Fruit fly (Drosophila melanogaster) whole organism, embryonic: Measurements from ENCODE around the gene Lrrk.

Experiments used
- Atf6 ChIP-seq: fragments of 200-800 bp; sonication (Bioruptor generic); IDR thresholded peaks from 2 replicates; pipeline ENCODE4 v1.3.6; 2022; ENCODE audit warnings: missing biosample characterization, missing genetic modification characterization
- CG12659 ChIP-seq: fragments of 200-800 bp; sonication (Bioruptor generic); optimal IDR thresholded peaks from 3 replicates; lab custom pipeline; 2017; ENCODE audit warnings: mild to moderate bottlenecking, missing biosample characterization, missing genetic modification reagents, missing genetic modification characterization
- CG13287 ChIP-seq: fragments of 200-800 bp; sonication (Bioruptor generic); IDR thresholded peaks from 2 replicates; pipeline ENCODE4 v1.3.6; 2022; ENCODE audit warnings: missing biosample characterization, missing genetic modification characterization; ENCODE audit not compliant: partially characterized antibody
- CG13296 ChIP-seq: fragments of 200-800 bp; sonication (Bioruptor generic); optimal IDR thresholded peaks from 3 replicates; lab custom pipeline; 2018; ENCODE audit warnings: missing biosample characterization, mild to moderate bottlenecking, missing genetic modification characterization
- CG14441 ChIP-seq: fragments of 200-800 bp; sonication (Bioruptor generic); IDR thresholded peaks from 2 replicates; pipeline ENCODE4 v1.3.6; 2022; ENCODE audit warnings: missing biosample characterization, missing genetic modification characterization
- CG15269 ChIP-seq: fragments of 200-800 bp; sonication (Bioruptor generic); optimal IDR thresholded peaks from 2 replicates; lab custom pipeline; 2018; ENCODE audit warnings: missing biosample characterization, mild to moderate bottlenecking, missing genetic modification characterization, moderate library complexity
- CG1603 ChIP-seq: fragments of 200-800 bp; sonication (Bioruptor generic); optimal IDR thresholded peaks from 2 replicates; lab custom pipeline; 2019; ENCODE audit warnings: missing biosample characterization, mild to moderate bottlenecking, missing genetic modification characterization, moderate library complexity
- CG1647 ChIP-seq: fragments of 200-800 bp; sonication (Bioruptor generic); optimal IDR thresholded peaks from 3 replicates; lab custom pipeline; 2016; ENCODE audit warnings: missing biosample characterization, missing genetic modification characterization
- CG16813 ChIP-seq: fragments of 200-800 bp; sonication (Bioruptor generic); IDR thresholded peaks from 3 replicates; pipeline ENCODE4 v1.3.6; 2022; ENCODE audit warnings: missing biosample characterization, missing genetic modification characterization; ENCODE audit not compliant: partially characterized antibody
- CG16815 ChIP-seq: fragments of 200-800 bp; sonication (Bioruptor generic); optimal IDR thresholded peaks from 3 replicates; lab custom pipeline; 2017; ENCODE audit warnings: missing biosample characterization, mild to moderate bottlenecking, missing genetic modification characterization
- CG17829 ChIP-seq: fragments of 200-800 bp; optimal IDR thresholded peaks from 2 replicates; lab custom pipeline; 2019; ENCODE audit warnings: missing biosample characterization, mild to moderate bottlenecking, missing genetic modification characterization, moderate library complexity
- CG2202 ChIP-seq: fragments of 200-800 bp; sonication (Bioruptor generic); optimal IDR thresholded peaks from 2 replicates; lab custom pipeline; 2018; ENCODE audit warnings: missing biosample characterization, mild to moderate bottlenecking, missing genetic modification characterization
- CG2875 ChIP-seq: fragments of 200-800 bp; sonication (Bioruptor generic); optimal IDR thresholded peaks from 2 replicates; lab custom pipeline; 2017; ENCODE audit warnings: missing biosample characterization, mild to moderate bottlenecking, missing genetic modification characterization, missing genetic modification reagents
- CG3726 ChIP-seq: fragments of 200-800 bp; sonication (Bioruptor generic); IDR thresholded peaks from 3 replicates; pipeline ENCODE4, ENCODE4 v1.3.6; 2022; ENCODE audit warnings: missing biosample characterization, missing genetic modification characterization
- CG42726 ChIP-seq: fragments of 200-800 bp; sonication (Bioruptor generic); IDR thresholded peaks from 2 replicates; pipeline ENCODE4 v1.3.6; 2022; ENCODE audit warnings: missing biosample characterization, missing genetic modification characterization; ENCODE audit not compliant: partially characterized antibody
- CG6689 ChIP-seq: fragments of 200-800 bp; sonication (Bioruptor generic); IDR thresholded peaks from 2 replicates; pipeline ENCODE4 v1.3.6; 2022; ENCODE audit warnings: missing biosample characterization, missing genetic modification characterization
- CG6813 ChIP-seq: fragments of 200-800 bp; sonication (Bioruptor generic); optimal IDR thresholded peaks from 2 replicates; lab custom pipeline; 2017; ENCODE audit warnings: missing biosample characterization, missing genetic modification characterization, mild to moderate bottlenecking, moderate library complexity, missing genetic modification reagents
- CG8478 ChIP-seq: fragments of >200 bp; optimal IDR thresholded peaks from 2 replicates; lab custom pipeline; 2018
- Dll ChIP-seq: fragments of 200-800 bp; sonication (Bioruptor generic); IDR thresholded peaks from 4 replicates; pipeline ENCODE4 v1.3.6; 2022; ENCODE audit warnings: missing biosample characterization, missing genetic modification characterization; ENCODE audit not compliant: partially characterized antibody
- Eip74EF ChIP-seq, 2 experiments: fragments of 200-800 bp in 1 of 2; fragments of >200 bp in 1 of 2; sonication (Bioruptor generic) in 1 of 2; optimal IDR thresholded peaks; 2 replicates each; lab custom pipeline; 2017 to 2019; ENCODE audit warnings: missing biosample characterization in 2 of 2, missing genetic modification characterization in 2 of 2, mild to moderate bottlenecking in 1 of 2, moderate library complexity in 1 of 2
- HLHmδ ChIP-seq: fragments of 200-800 bp; sonication (Bioruptor generic); optimal IDR thresholded peaks from 2 replicates; lab custom pipeline; 2018; ENCODE audit warnings: missing biosample characterization, mild to moderate bottlenecking, missing genetic modification characterization, moderate library complexity
- Hand ChIP-seq: fragments of 200-800 bp; sonication (Bioruptor generic); optimal IDR thresholded peaks from 2 replicates; lab custom pipeline; 2017; ENCODE audit warnings: mild to moderate bottlenecking, missing biosample characterization, missing genetic modification reagents, missing genetic modification characterization
- Lhr ChIP-seq: fragments of 200-800 bp; sonication (Bioruptor generic); optimal IDR thresholded peaks from 3 replicates; lab custom pipeline; 2017; ENCODE audit warnings: mild to moderate bottlenecking, missing biosample characterization, missing genetic modification reagents, missing genetic modification characterization
- Lpt ChIP-seq: fragments of >200 bp; optimal IDR thresholded peaks from 2 replicates; lab custom pipeline; 2018; ENCODE audit warnings: missing biosample characterization, missing genetic modification characterization
- MESR4 ChIP-seq: fragments of 200-800 bp; sonication (Bioruptor generic); optimal IDR thresholded peaks from 2 replicates; lab custom pipeline; 2018; ENCODE audit warnings: missing biosample characterization, mild to moderate bottlenecking, missing genetic modification characterization, moderate library complexity
- MTF-1 ChIP-seq: fragments of 200-800 bp; sonication (Bioruptor generic); optimal IDR thresholded peaks from 2 replicates; lab custom pipeline; 2018; ENCODE audit warnings: missing biosample characterization, mild to moderate bottlenecking, missing genetic modification characterization, borderline replicate concordance
- Rx ChIP-seq: fragments of 200-800 bp; sonication (Bioruptor generic); IDR thresholded peaks from 2 replicates; pipeline ENCODE4 v1.3.6; 2022; ENCODE audit warnings: missing biosample characterization, missing genetic modification characterization
- Six4 ChIP-seq: fragments of 200-800 bp; sonication (Bioruptor generic); optimal IDR thresholded peaks from 2 replicates; lab custom pipeline; 2016; ENCODE audit warnings: missing biosample characterization, missing genetic modification characterization
- Taf1 ChIP-seq: fragments of 200-800 bp; sonication (Bioruptor generic); IDR thresholded peaks from 2 replicates; pipeline ENCODE4 v1.3.6; 2022; ENCODE audit warnings: missing biosample characterization, missing genetic modification characterization
- Trl ChIP-seq, 3 experiments: fragments of >200 bp in 2 of 3; fragments of 200-800 bp in 1 of 3; sonication (Bioruptor generic) in 1 of 3; optimal IDR thresholded peaks; 2 replicates in 1 of 3; 3 replicates in 2 of 3; lab custom pipeline; 2016 to 2017; ENCODE audit warnings: missing biosample characterization in 1 of 3, missing genetic modification characterization in 1 of 3
- abd-A ChIP-seq: fragments of 200-800 bp; sonication (Bioruptor generic); optimal IDR thresholded peaks from 3 replicates; lab custom pipeline; 2019; ENCODE audit warnings: missing biosample characterization, mild to moderate bottlenecking, missing genetic modification characterization, moderate library complexity
- ac ChIP-seq: fragments of 200-800 bp; sonication (Bioruptor generic); optimal IDR thresholded peaks from 3 replicates; lab custom pipeline; 2017; ENCODE audit warnings: missing biosample characterization, mild to moderate bottlenecking, missing genetic modification characterization
- chif ChIP-seq, 2 experiments: fragments of 200-800 bp; sonication (Bioruptor generic); optimal IDR thresholded peaks; 3 replicates each; lab custom pipeline; 2016; ENCODE audit warnings: missing biosample characterization in 2 of 2, missing genetic modification characterization in 2 of 2
- emc ChIP-seq: fragments of 200-800 bp; sonication (Bioruptor generic); optimal IDR thresholded peaks from 2 replicates; lab custom pipeline; 2016; ENCODE audit warnings: missing biosample characterization, missing genetic modification characterization
- ftz-f1 ChIP-seq: fragments of 200-800 bp; sonication (Bioruptor generic); optimal IDR thresholded peaks from 2 replicates; lab custom pipeline; 2016; ENCODE audit warnings: missing biosample characterization, missing genetic modification characterization
- her ChIP-seq: fragments of 200-800 bp; sonication (Bioruptor generic); optimal IDR thresholded peaks from 2 replicates; lab custom pipeline; 2016; ENCODE audit warnings: missing biosample characterization, missing genetic modification characterization
- mam ChIP-seq: fragments of 200-800 bp; sonication (Bioruptor generic); optimal IDR thresholded peaks from 3 replicates; lab custom pipeline; 2016; ENCODE audit warnings: missing biosample characterization, missing genetic modification characterization
- nerfin-1 ChIP-seq: fragments of 200-800 bp; sonication (Bioruptor generic); optimal IDR thresholded peaks from 3 replicates; lab custom pipeline; 2019; ENCODE audit warnings: missing biosample characterization, mild to moderate bottlenecking, missing genetic modification characterization, moderate library complexity
- p53 ChIP-seq: fragments of 200-800 bp; sonication (Bioruptor generic); optimal IDR thresholded peaks from 2 replicates; lab custom pipeline; 2016; ENCODE audit warnings: missing biosample characterization, missing genetic modification characterization
- pita ChIP-seq: fragments of 200-800 bp; sonication (Bioruptor generic); optimal IDR thresholded peaks from 2 replicates; lab custom pipeline; 2017; ENCODE audit warnings: missing biosample characterization, mild to moderate bottlenecking, missing genetic modification characterization
- sc ChIP-seq, 3 experiments: fragments of >200 bp in 2 of 3; fragments of 200-800 bp in 1 of 3; sonication (Bioruptor generic) in 1 of 3; optimal IDR thresholded peaks; 2 replicates in 2 of 3; 3 replicates in 1 of 3; lab custom pipeline; 2017; ENCODE audit warnings: mild to moderate bottlenecking in 1 of 3, missing biosample characterization in 1 of 3, missing genetic modification characterization in 1 of 3, missing genetic modification reagents in 1 of 3
- sens ChIP-seq: fragments of 200-800 bp; sonication (Bioruptor generic); peaks from one replicate; lab custom pipeline; 2016; ENCODE audit warnings: missing biosample characterization, missing genetic modification characterization
- sim ChIP-seq: fragments of 200-800 bp; sonication (Bioruptor generic); IDR thresholded peaks from 2 replicates; pipeline ENCODE4 v1.3.6; 2022; ENCODE audit warnings: missing biosample characterization, missing genetic modification characterization
- tin ChIP-seq: fragments of 200-800 bp; sonication (Bioruptor generic); optimal IDR thresholded peaks from 3 replicates; lab custom pipeline; 2016; ENCODE audit warnings: missing biosample characterization, missing genetic modification characterization
- tna ChIP-seq: fragments of 200-800 bp; sonication (Bioruptor generic); IDR thresholded peaks from 2 replicates; pipeline ENCODE4 v1.3.6; 2022; ENCODE audit warnings: missing biosample characterization, missing genetic modification characterization; ENCODE audit not compliant: partially characterized antibody
- unpg ChIP-seq: fragments of 200-800 bp; sonication (Bioruptor generic); optimal IDR thresholded peaks from 3 replicates; lab custom pipeline; 2018; ENCODE audit warnings: missing biosample characterization, mild to moderate bottlenecking, missing genetic modification characterization, moderate library complexity

The Lrrk gene

dm6 chr3R:20592517-20593462, 42.5 kb upstream of the Lrrk start, which contains the start of the genes Pus1 and bon (continued):
- peak; percentile 67 for TF ChIP-seq CG1603 (tag; lab: Kevin White, UChicago)
- TF ChIP-seq CG13296, result no peak
- TF ChIP-seq abd-A (tag; lab: Kevin White, UChicago), result no peak
- peak; percentile 85 for TF ChIP-seq ftz-f1
- no peak for TF ChIP-seq unpg (GFP tag; lab: Kevin White, UChicago)
- peak; percentile 14; the same call in 1 of the 3 replicates for TF ChIP-seq CG16813 (GFP tag; lab: Robert Waterston, UW)
- TF ChIP-seq MTF-1 (GFP tag; lab: Kevin White, UChicago), result no peak
- peak; percentile 46; the same call in 1 of the 2 replicates for TF ChIP-seq tna
- no peak for TF ChIP-seq Hand (GFP tag; lab: Kevin White, UChicago)
- TF ChIP-seq mam (GFP tag; lab: Kevin White, UChicago), result peak; percentile 41
- peak; percentile 8 for TF ChIP-seq CG17829 (tag; lab: Kevin White, UChicago)
- peak; percentile 86 for TF ChIP-seq CG12659 (GFP tag; lab: Kevin White, UChicago)
- TF ChIP-seq HLHmδ (GFP tag; lab: Kevin White, UChicago), result peak; percentile 37
- TF ChIP-seq tin (GFP tag; lab: Kevin White, UChicago), result peak; percentile 30
- TF ChIP-seq her (GFP tag; lab: Kevin White, UChicago), result no peak
- no peak for TF ChIP-seq ac
- no peak for TF ChIP-seq Dll (GFP tag; lab: Robert Waterston, UW)
- TF ChIP-seq, all 482 proteins: peak for 140

- TF ChIP-seq emc (GFP tag; lab: Kevin White, UChicago), result no peak
- no peak for TF ChIP-seq CG2202 (tag; lab: Kevin White, UChicago)
- no peak for TF ChIP-seq CG2875
- 0 out of 2 replicates have a peak, but pooled peaks have one; percentile 4 for TF ChIP-seq CG42726 (GFP tag; lab: Robert Waterston, UW)
- TF ChIP-seq sc (optimal IDR thresholded peaks at IDR 0.05; lab: Kevin White, UChicago), result no peak
- TF ChIP-seq sc (GFP tag; optimal IDR thresholded peaks at IDR 0.05; lab: Kevin White, UChicago), result no peak
- no peak for TF ChIP-seq CG1647 (GFP tag; lab: Kevin White, UChicago)
- TF ChIP-seq CG3726, result no peak
- no peak for TF ChIP-seq pita (GFP tag; lab: Kevin White, UChicago)
- TF ChIP-seq CG8478 (lab: Kevin White, UChicago), result no peak
- no peak for TF ChIP-seq CG6689
- TF ChIP-seq CG13296, result no peak
- TF ChIP-seq Rx (GFP tag; lab: Robert Waterston, UW), result no peak
- TF ChIP-seq MESR4 (GFP tag; lab: Kevin White, UChicago), result no peak
- TF ChIP-seq CG16815 (GFP tag; lab: Kevin White, UChicago), result no peak
- TF ChIP-seq chif (GFP tag; optimal IDR thresholded peaks at IDR 0.05; lab: Kevin White, UChicago), result no peak
- TF ChIP-seq CG6813 (GFP tag; lab: Kevin White, UChicago), result no peak
- TF ChIP-seq CG15269 (tag; lab: Kevin White, UChicago), result no peak
- TF ChIP-seq nerfin-1 (tag; lab: Kevin White, UChicago), result peak; percentile 84
- no peak for TF ChIP-seq Eip74EF (GFP tag; optimal IDR thresholded peaks at IDR 0.05; lab: Kevin White, UChicago)
- TF ChIP-seq sim (GFP tag; lab: Robert Waterston, UW), result no peak
- no peak for TF ChIP-seq sens
- no peak for TF ChIP-seq Six4 (GFP tag; lab: Kevin White, UChicago)
- no peak for TF ChIP-seq Lhr (GFP tag; lab: Kevin White, UChicago)
- TF ChIP-seq CG13287, result no peak
- TF ChIP-seq Trl (optimal IDR thresholded peaks at IDR 0.05; lab: Kevin White, UChicago), result peak in 1 of 2 experiments; percentile 13
- no peak for TF ChIP-seq Trl (GFP tag; optimal IDR thresholded peaks at IDR 0.05; lab: Kevin White, UChicago)
- TF ChIP-seq Lpt (GFP tag; lab: Kevin White, UChicago), result no peak
- 0 out of 2 replicates have a peak, but pooled peaks have one; percentile 15 for TF ChIP-seq Taf1 (GFP tag; lab: Robert Waterston, UW)
- peak; percentile 5 for TF ChIP-seq p53 (GFP tag; lab: Kevin White, UChicago)
- TF ChIP-seq Atf6, result 0 out of 2 replicates have a peak, but pooled peaks have one; percentile 3
- no peak for TF ChIP-seq CG14441
Measured at dm6 chr3R:20593463-20593838, 41.8 kb upstream of the Lrrk start.
